Fruit fly (Drosophila melanogaster): ENCODE data around the gene CG5984.

Gene CG5984

DNA sequence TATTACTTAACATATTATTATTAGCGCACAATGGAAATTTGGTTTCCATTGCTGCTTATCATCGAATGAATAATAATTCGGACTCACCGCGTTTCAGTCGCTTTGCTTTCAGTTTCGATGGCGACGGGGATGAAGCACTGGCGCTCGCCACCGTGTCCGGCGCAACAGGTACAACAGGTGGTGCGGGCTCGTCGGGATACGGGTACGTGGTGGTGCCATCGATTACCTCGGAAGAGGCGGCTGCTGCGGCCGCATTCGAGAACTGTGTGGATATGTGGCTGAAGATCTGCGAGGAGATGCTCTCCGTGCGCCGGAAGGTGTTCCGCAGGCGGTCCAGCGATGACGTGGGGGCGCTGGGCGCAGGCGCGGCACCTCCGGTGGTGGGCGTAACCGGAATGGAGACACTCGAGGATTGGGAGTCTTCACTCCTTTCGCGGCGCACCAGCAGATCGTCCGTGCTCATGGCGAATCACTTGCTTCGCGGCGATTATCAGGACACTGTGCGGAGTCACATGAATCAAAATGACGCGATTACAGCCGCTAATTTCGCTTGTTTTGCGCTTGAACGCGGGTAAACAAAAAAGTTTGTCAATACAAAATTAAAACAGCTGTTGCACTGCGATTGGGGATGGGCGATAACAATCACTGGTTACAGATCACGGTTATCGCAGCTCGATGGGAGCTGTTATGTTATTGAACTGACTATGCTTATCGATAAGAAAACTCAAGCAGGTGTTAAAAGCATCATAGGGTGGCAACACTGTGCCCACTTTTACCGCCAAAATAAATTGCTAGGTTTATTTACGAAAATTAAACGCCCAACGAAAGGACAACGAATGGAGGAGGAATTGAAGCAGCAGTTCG is 9.1 kb downstream of the CG5984 start, which contains the start of the genes CG31064 and PolA2 (continued):
- TF ChIP-seq Lhr (GFP tag; optimal IDR thresholded peaks at IDR 0.05), result no peak
- no peak for TF ChIP-seq Adf1 (GFP tag; IDR thresholded peaks at IDR 0.05)
- peak; percentile 35 for TF ChIP-seq CG4617 (GFP tag; optimal IDR thresholded peaks at IDR 0.05; ENCODE audit: borderline replicate concordance)
- no peak for TF ChIP-seq luna (GFP tag; optimal IDR thresholded peaks at IDR 0.05)
- peak; percentile 76 for TF ChIP-seq CG14710 (tag; optimal IDR thresholded peaks at IDR 0.05)
- TF ChIP-seq dysf (GFP tag; IDR thresholded peaks at IDR 0.05), result no peak
- TF ChIP-seq lov (optimal IDR thresholded peaks at IDR 0.05), result no peak
- no peak for TF ChIP-seq lov (GFP tag; IDR thresholded peaks at IDR 0.05)
- no peak for TF ChIP-seq CG11456 (GFP tag; IDR thresholded peaks at IDR 0.05)
- no peak for TF ChIP-seq ems (GFP tag; optimal IDR thresholded peaks at IDR 0.05)
- TF ChIP-seq crc (GFP tag; optimal IDR thresholded peaks at IDR 0.05), result no peak
- no peak for TF ChIP-seq Atf-2 (GFP tag; optimal IDR thresholded peaks at IDR 0.05)
- TF ChIP-seq Bteb2 (GFP tag; optimal IDR thresholded peaks at IDR 0.05), result no peak
- TF ChIP-seq CG7745 (tag; optimal IDR thresholded peaks at IDR 0.05), result no peak
- TF ChIP-seq Aef1 (GFP tag; IDR thresholded peaks at IDR 0.05), result no peak
- TF ChIP-seq Fer2 (tag; optimal IDR thresholded peaks at IDR 0.05), result no peak
- TF ChIP-seq sqz (GFP tag; optimal IDR thresholded peaks at IDR 0.05), result no peak
- TF ChIP-seq CG10654 (GFP tag; optimal IDR thresholded peaks at IDR 0.05), result no peak
- no peak for TF ChIP-seq hth (optimal IDR thresholded peaks at IDR 0.05)
- no peak for TF ChIP-seq CG2129 (GFP tag; IDR thresholded peaks at IDR 0.05; ENCODE audit: partially characterized antibody)
- TF ChIP-seq Xbp1 (GFP tag; optimal IDR thresholded peaks at IDR 0.05), result no peak
- no peak for TF ChIP-seq CG12219 (GFP tag; optimal IDR thresholded peaks at IDR 0.05)
- no peak for TF ChIP-seq cad (GFP tag; optimal IDR thresholded peaks at IDR 0.05)
- no peak for TF ChIP-seq corto (GFP tag; optimal IDR thresholded peaks at IDR 0.05)
- TF ChIP-seq cwo (GFP tag; optimal IDR thresholded peaks at IDR 0.05), result no peak
- no peak for TF ChIP-seq Max (GFP tag; optimal IDR thresholded peaks at IDR 0.05)
- TF ChIP-seq en (GFP tag; optimal IDR thresholded peaks at IDR 0.05), result no peak
- no peak for TF ChIP-seq C15 (GFP tag; IDR thresholded peaks at IDR 0.05)
- TF ChIP-seq gcm (GFP tag; optimal IDR thresholded peaks at IDR 0.05), result no peak
- TF ChIP-seq cas (GFP tag; IDR thresholded peaks at IDR 0.05), result no peak
- TF ChIP-seq CG17829 (tag; optimal IDR thresholded peaks at IDR 0.05), result no peak
- peak; percentile 77 for TF ChIP-seq CG7963 (GFP tag; IDR thresholded peaks at IDR 0.05; ENCODE audit: partially characterized antibody)
- TF ChIP-seq CG31441 (GFP tag; IDR thresholded peaks at IDR 0.05), result peak; percentile 69
- TF ChIP-seq CG18262 (tag; optimal IDR thresholded peaks at IDR 0.05), result no peak
- TF ChIP-seq CG17568 (GFP tag; optimal IDR thresholded peaks at IDR 0.05), result no peak
- TF ChIP-seq CG15601 (tag; optimal IDR thresholded peaks at IDR 0.05), result peak; percentile 15
- TF ChIP-seq CG5245 (GFP tag; optimal IDR thresholded peaks at IDR 0.05), result no peak
- no peak for TF ChIP-seq jing (GFP tag; optimal IDR thresholded peaks at IDR 0.05)
- no peak for TF ChIP-seq D (optimal IDR thresholded peaks at IDR 0.05)
- no peak for TF ChIP-seq D (GFP tag; optimal IDR thresholded peaks at IDR 0.05)
- peak; percentile 70 for TF ChIP-seq BEAF-32 (GFP tag; optimal IDR thresholded peaks at IDR 0.05)
- TF ChIP-seq CG1647 (GFP tag; optimal IDR thresholded peaks at IDR 0.05), result no peak
- TF ChIP-seq h (optimal IDR thresholded peaks at IDR 0.05), result no peak
- no peak for TF ChIP-seq CG9215 (GFP tag; IDR thresholded peaks at IDR 0.05)
- TF ChIP-seq lilli (GFP tag; optimal IDR thresholded peaks at IDR 0.05), result no peak
- no peak for TF ChIP-seq emc (GFP tag; optimal IDR thresholded peaks at IDR 0.05)
- no peak for TF ChIP-seq CG12299 (tag; optimal IDR thresholded peaks at IDR 0.05)
- no peak for TF ChIP-seq nom (GFP tag; optimal IDR thresholded peaks at IDR 0.05)
- TF ChIP-seq CG3163 (GFP tag; optimal IDR thresholded peaks at IDR 0.05), result no peak
- TF ChIP-seq NK7.1 (GFP tag; optimal IDR thresholded peaks at IDR 0.05), result no peak
- TF ChIP-seq CG10366 (GFP tag; IDR thresholded peaks at IDR 0.05), result no peak
